Fruit fly (Drosophila melanogaster): ENCODE data around the gene CG15468.

CG15468 gene

DNA sequence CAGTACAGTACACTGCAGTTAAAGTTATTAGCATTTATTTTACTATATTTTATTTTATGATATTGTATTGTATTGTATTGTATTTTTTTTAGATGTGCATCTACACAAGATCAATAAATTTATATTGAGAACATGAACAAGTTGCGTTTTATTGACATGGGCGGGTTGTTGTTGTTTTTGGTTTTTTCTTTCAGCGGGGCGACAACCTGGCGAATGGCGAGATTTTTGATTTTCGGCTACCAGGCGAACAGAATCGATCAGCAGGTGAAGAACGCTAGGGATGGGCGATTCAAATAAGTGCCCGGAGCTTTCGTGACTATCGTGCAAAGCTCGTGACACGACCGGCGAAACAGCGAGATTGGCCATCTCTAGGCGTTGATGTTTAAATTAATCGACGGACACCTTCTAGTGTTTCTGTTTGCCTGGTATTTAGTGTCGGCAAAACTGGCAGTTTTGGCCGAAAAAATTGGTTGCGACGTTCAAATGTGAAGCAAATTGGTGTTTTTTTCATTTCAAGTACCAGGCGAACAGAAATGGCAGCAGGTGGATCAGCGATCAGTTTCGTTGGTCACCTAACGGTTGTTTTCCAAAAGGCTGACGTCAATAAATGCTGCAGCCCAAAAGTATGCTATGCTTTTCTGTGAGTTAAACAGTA, 5.0 kb downstream of the CG15468 start (continued):
- TF ChIP-seq Adf1 (GFP tag; IDR thresholded peaks at IDR 0.05): no peak
- TF ChIP-seq CG1603 (tag; optimal IDR thresholded peaks at IDR 0.05): no peak
- no peak for TF ChIP-seq CG8089 (GFP tag; optimal IDR thresholded peaks at IDR 0.05)
- no peak for TF ChIP-seq fd3F (GFP tag; optimal IDR thresholded peaks at IDR 0.05)
- no peak for TF ChIP-seq NfI (GFP tag; optimal IDR thresholded peaks at IDR 0.05)

DNA sequence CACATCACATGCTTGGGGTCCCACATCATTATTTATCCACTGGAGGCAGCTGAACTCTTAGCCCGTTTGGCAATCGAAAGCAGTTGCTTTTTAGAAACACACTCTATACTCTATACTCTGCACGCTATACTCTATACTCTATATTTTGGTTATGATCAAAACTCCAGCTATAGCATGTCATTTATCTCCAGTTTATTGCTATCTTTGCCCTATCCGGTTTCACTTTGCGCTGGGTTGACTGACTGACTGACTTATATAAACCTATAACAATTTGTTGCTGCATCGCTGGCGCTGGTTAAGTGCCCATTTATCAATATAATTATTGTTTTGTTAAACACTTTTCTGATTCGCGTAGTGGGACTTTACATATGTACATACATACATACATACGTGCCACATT, 17.4 kb downstream of the CG15468 start:
- TF ChIP-seq unc-4 (GFP tag; IDR thresholded peaks at IDR 0.05; ENCODE audit: partially characterized antibody) (no peak), D19A (tag; optimal IDR thresholded peaks at IDR 0.05) (peak; percentile 66)

DNA sequence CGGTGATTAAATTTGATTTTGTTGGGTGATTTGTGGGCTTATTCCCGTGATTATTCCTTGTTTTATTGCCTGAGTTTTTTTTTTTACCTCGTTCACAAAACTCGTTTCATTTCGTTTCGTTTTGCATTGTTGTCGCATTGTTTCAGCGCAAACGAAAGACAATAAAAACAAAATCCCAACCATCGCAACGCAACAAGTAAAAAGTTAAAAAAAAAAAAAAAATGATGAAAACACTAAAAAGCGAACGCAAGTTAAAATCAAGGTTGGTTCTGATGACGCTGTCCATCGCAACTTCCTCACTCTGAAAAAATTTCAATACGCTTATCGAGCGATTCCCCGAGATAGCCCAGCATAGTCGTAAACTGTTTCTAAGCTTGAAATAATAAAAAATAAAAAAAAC, 19.4 kb downstream of the CG15468 start:
- TF ChIP-seq bowl (GFP tag; IDR thresholded peaks at IDR 0.05): no peak
- no peak for TF ChIP-seq HmgZ (tag; optimal IDR thresholded peaks at IDR 0.05)
- peak; percentile 36 for TF ChIP-seq nom (GFP tag; optimal IDR thresholded peaks at IDR 0.05)
- TF ChIP-seq wdn (GFP tag; IDR thresholded peaks at IDR 0.05): no peak
- TF ChIP-seq CG2129 (GFP tag; IDR thresholded peaks at IDR 0.05; ENCODE audit: partially characterized antibody): no peak

DNA sequence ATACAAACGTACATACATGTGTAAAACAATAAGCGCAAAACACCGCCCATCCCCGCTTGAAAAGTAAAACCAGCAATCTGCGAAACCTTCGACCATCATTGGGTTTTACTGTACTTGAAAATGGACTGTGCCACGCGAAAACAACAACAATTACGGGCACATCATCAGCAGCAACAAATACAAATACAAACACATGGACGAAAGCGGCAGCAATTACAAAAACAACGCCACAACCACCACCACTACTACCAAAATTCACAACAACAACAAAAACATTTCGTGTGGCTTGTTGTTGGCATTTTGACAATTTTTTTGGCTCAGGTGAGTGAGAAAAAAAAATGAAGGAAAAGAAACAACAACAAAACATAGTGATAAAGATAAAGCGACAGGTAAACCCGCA, 20.4 kb downstream of the CG15468 start:
- TF ChIP-seq eve (GFP tag; optimal IDR thresholded peaks at IDR 0.05) (peak in 1 of 2 experiments; percentile 65), D (optimal IDR thresholded peaks at IDR 0.05) (no peak), D (GFP tag; optimal IDR thresholded peaks at IDR 0.05) (no peak), CG4328 (GFP tag; optimal IDR thresholded peaks at IDR 0.05) (no peak), Aef1 (GFP tag; IDR thresholded peaks at IDR 0.05) (peak; percentile 44; the same call in 2 of the 3 replicates), cg (GFP tag; optimal IDR thresholded peaks at IDR 0.05) (peak; percentile 52), unc-4 (GFP tag; IDR thresholded peaks at IDR 0.05; ENCODE audit: partially characterized antibody) (no peak), grau (tag; optimal IDR thresholded peaks at IDR 0.05) (peak; percentile 88), fd64A (GFP tag; optimal IDR thresholded peaks at IDR 0.05) (no peak), usp (GFP tag; optimal IDR thresholded peaks at IDR 0.05) (no peak), vnd (GFP tag; IDR thresholded peaks at IDR 0.05; ENCODE audit: partially characterized antibody) (no peak), CG8924 (tag; optimal IDR thresholded peaks at IDR 0.05) (peak; percentile 24), CG6765 (GFP tag; optimal IDR thresholded peaks at IDR 0.05) (no peak), sqz (GFP tag; optimal IDR thresholded peaks at IDR 0.05) (peak; percentile 86), run (tag; optimal IDR thresholded peaks at IDR 0.05) (no peak), fd102C (GFP tag; optimal IDR thresholded peaks at IDR 0.05) (no peak), CG15514 (GFP tag; optimal IDR thresholded peaks at IDR 0.05) (no peak), CG15479 (GFP tag; optimal IDR thresholded peaks at IDR 0.05) (peak; percentile 45), corto (GFP tag; optimal IDR thresholded peaks at IDR 0.05) (no peak), Dad (GFP tag; optimal IDR thresholded peaks at IDR 0.05) (no peak), wdn (GFP tag; IDR thresholded peaks at IDR 0.05) (no peak), CG32772 (GFP tag; IDR thresholded peaks at IDR 0.05) (peak; percentile 55; the same call in 1 of the 2 replicates), bsh (GFP tag; optimal IDR thresholded peaks at IDR 0.05) (no peak), nerfin-1 (tag; optimal IDR thresholded peaks at IDR 0.05) (no peak), CG7556 (GFP tag; optimal IDR thresholded peaks at IDR 0.05) (no peak), scrt (GFP tag; optimal IDR thresholded peaks at IDR 0.05) (no peak), Nf-YB (GFP tag; optimal IDR thresholded peaks at IDR 0.05) (no peak), Drgx (GFP tag; IDR thresholded peaks at IDR 0.05) (0 out of 2 replicates have a peak, but pooled peaks have one; percentile 10), CG1233 (GFP tag; optimal IDR thresholded peaks at IDR 0.05) (no peak), dmrt11E (tag; optimal IDR thresholded peaks at IDR 0.05) (no peak), CG18011 (GFP tag; optimal IDR thresholded peaks at IDR 0.05) (no peak), Med (GFP tag) (peak; percentile 53), ara (GFP tag; IDR thresholded peaks at IDR 0.05) (no peak), eyg (GFP tag; optimal IDR thresholded peaks at IDR 0.05) (no peak)

All from whole organism, embryonic.